Fruit fly (Drosophila melanogaster): ENCODE results near the gene nac.

Gene nac

DNA sequence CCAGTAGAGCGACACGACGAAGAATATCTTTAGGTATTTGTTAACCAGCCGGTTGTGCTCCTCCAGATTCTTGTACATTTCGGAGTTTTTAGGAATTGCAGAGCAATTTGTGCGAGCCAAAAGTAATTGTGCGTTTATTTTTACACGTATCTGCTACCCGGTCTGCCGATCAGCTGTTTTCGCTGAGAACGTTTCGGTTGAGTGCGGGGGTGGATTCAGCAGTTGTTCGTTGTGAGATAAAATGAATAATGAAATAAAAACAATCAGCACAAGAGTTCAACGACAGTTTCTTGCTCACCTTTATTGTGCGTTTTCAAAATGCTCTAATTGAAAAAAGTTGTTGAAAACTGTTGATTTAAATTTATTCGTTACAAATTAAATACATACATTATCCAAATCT lies at the start of gene nac:
Gene nac, minus strand, starts transcription at position 176 of the 400 bp plus-strand sequence.
- TF ChIP-seq Myc (optimal IDR thresholded peaks at IDR 0.05) (no peak), psq (optimal IDR thresholded peaks at IDR 0.05) (no peak), ttk (optimal IDR thresholded peaks at IDR 0.05) (no peak), insv (optimal IDR thresholded peaks at IDR 0.05) (no peak), Sin3A (optimal IDR thresholded peaks at IDR 0.05) (no peak), h (optimal IDR thresholded peaks at IDR 0.05) (no peak)

dm6 chr3R:8352961-8353728 lies 49.3 kb upstream of the nac start:
- TF ChIP-seq ttk (optimal IDR thresholded peaks at IDR 0.05) (no peak), psq (optimal IDR thresholded peaks at IDR 0.05) (no peak), h (optimal IDR thresholded peaks at IDR 0.05) (no peak), Myc (optimal IDR thresholded peaks at IDR 0.05) (no peak), Sin3A (optimal IDR thresholded peaks at IDR 0.05) (no peak), insv (optimal IDR thresholded peaks at IDR 0.05) (no peak)

- TF ChIP-seq h (optimal IDR thresholded peaks at IDR 0.05): no peak
- no peak for TF ChIP-seq psq (optimal IDR thresholded peaks at IDR 0.05)
- no peak for TF ChIP-seq insv (optimal IDR thresholded peaks at IDR 0.05)
- TF ChIP-seq Sin3A (optimal IDR thresholded peaks at IDR 0.05): no peak
- no peak for TF ChIP-seq Myc (optimal IDR thresholded peaks at IDR 0.05)
- no peak for TF ChIP-seq ttk (optimal IDR thresholded peaks at IDR 0.05)
Measured at dm6 chr3R:8349449-8350115, 45.8 kb upstream of the nac start, which contains the start of gene Atg13. Gene Atg13, plus strand, starts transcription at chr3R:8349815.

DNA sequence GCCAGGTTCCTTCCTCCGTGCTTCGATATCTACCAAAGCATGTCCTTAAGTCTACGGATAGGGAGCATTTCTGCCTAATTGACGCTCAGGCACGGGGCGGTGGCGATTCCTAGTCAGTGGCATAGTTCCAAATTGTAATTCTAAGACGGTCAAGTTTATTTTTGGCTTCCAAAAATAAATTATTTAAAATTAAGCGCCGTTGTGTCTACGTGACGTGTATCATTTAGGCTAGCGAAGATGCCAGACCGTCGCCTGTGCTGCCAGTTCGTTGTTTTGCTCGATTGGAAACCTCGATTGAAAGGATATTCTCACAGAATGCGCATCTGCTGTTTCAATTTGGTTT lies 45.3 kb upstream of the nac start:
- no peak for TF ChIP-seq psq (optimal IDR thresholded peaks at IDR 0.05)
- no peak for TF ChIP-seq insv (optimal IDR thresholded peaks at IDR 0.05)
- no peak for TF ChIP-seq h (optimal IDR thresholded peaks at IDR 0.05)
- TF ChIP-seq Sin3A (optimal IDR thresholded peaks at IDR 0.05): no peak
- no peak for TF ChIP-seq Myc (optimal IDR thresholded peaks at IDR 0.05)
- no peak for TF ChIP-seq ttk (optimal IDR thresholded peaks at IDR 0.05)

DNA sequence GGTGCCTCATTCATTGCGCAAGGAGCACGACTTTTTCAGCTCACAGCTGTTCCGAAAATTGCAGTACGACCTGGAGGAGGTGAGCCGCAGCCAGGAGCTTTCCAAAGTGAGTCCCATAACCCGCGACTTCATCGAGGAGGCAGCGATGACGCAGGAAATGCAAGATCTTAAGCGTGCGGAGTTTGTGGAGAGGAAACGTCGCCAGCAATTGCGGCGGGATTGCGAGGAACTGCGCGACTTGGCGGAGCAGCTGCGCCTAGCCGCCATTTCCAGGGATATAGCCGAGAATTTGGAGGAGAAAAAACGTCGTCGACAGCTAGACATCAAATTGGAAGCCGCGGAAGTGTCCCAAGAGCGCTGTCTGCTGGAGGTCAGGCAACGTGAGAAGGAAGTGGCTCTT lies 44.0 kb upstream of the nac start:
- TF ChIP-seq Myc (optimal IDR thresholded peaks at IDR 0.05): no peak
- TF ChIP-seq h (optimal IDR thresholded peaks at IDR 0.05): no peak
- TF ChIP-seq ttk (optimal IDR thresholded peaks at IDR 0.05): no peak
- no peak for TF ChIP-seq Sin3A (optimal IDR thresholded peaks at IDR 0.05)
- TF ChIP-seq insv (optimal IDR thresholded peaks at IDR 0.05): no peak
- TF ChIP-seq psq (optimal IDR thresholded peaks at IDR 0.05): no peak

dm6 chr3R:8347279-8347678 lies 43.5 kb upstream of the nac start, which contains the start of gene CG7352:
Gene CG7352, plus strand, starts transcription at chr3R:8347579.
- TF ChIP-seq insv (optimal IDR thresholded peaks at IDR 0.05) (no peak), Sin3A (optimal IDR thresholded peaks at IDR 0.05) (no peak), h (optimal IDR thresholded peaks at IDR 0.05) (no peak), ttk (optimal IDR thresholded peaks at IDR 0.05) (no peak), Myc (optimal IDR thresholded peaks at IDR 0.05) (no peak), psq (optimal IDR thresholded peaks at IDR 0.05) (no peak)

DNA sequence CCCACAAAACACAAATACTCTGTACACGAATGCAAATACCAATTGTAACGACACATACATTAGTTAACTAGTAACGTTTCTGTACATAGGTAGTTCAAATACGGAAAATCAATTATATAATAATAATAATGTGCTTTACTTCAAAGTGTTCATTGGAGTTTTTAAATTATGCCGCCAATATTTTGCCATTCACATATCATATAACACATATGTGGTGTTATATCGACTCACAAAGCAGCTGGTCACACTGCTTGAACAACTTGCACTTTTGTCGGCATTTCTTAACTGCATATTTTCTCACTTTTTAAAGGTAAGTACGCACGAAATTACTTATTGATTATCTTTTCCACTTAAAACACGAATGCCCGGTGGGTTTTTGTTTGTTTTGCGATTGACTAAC lies 40.4 kb upstream of the nac start, which contains the start of gene DppIII:
Gene DppIII, plus strand, starts transcription at position 227 of the 400 bp plus-strand sequence.
- TF ChIP-seq Sin3A (optimal IDR thresholded peaks at IDR 0.05) (no peak), insv (optimal IDR thresholded peaks at IDR 0.05) (no peak), ttk (optimal IDR thresholded peaks at IDR 0.05) (no peak), Myc (optimal IDR thresholded peaks at IDR 0.05) (no peak)

DNA sequence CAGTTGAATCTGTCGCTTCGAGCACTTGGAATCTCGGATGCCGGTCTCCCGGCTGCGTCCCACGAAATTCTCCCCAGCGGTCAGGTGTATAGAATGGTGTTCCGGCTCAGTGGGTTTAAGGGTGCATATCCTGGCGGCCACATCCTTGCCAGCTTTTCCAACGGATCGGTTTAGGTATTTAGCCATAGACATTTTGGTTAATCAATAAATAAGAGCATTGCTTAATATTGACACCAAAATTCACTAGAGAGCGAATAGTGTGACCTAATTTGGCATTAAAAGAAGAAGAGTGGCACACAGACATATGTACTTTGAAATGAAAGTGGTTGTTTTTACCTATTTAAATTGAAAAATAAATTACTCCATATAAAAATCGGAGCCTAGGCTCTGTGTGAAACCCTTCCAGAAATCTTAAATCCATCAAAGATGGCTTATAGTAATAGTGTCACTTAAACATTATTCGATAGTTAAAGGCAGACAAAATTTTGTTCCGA lies 39.5 kb upstream of the nac start, which contains the start of the genes PNKP and COX7AL:
Gene PNKP, minus strand, starts transcription at position 266 of the 494 bp plus-strand sequence.
Gene COX7AL, plus strand, starts transcription at position 419 of the 494 bp plus-strand sequence.
- no peak for TF ChIP-seq ttk (optimal IDR thresholded peaks at IDR 0.05)
- no peak for TF ChIP-seq Myc (optimal IDR thresholded peaks at IDR 0.05)
- TF ChIP-seq insv (optimal IDR thresholded peaks at IDR 0.05): no peak
- no peak for TF ChIP-seq psq (optimal IDR thresholded peaks at IDR 0.05)
- TF ChIP-seq h (optimal IDR thresholded peaks at IDR 0.05): no peak
- TF ChIP-seq Sin3A (optimal IDR thresholded peaks at IDR 0.05): no peak

DNA sequence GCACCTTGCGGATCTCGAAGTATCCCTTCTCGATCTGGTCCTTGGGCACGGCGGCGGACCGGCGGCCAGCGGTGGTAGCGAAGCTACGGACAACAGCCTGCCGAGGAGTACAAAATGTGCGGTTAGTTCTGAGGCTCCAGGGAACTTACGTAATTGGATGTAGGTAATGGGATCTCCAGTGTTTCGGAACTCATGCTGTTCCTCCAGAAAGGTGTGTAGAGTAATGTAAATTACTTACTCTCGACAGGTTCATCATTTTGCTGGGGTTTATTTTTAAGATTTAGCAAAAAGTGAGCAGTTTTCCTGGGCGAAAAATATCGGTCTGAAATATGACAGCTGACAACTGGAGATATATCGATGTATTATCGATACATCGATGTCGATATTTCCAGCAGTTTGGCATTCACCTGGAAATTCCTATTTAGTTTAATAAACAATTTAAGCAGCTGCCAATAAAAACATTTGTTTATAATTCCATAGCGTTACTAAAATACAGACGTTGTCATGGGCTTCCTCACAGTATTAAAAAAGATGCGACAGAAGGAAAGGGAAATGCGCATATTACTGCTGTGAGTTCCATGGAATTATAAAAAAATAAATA lies 37.0 kb upstream of the nac start, which contains the start of the genes COX7A and Arl2:
Gene COX7A, minus strand, starts transcription at position 369 of the 601 bp plus-strand sequence.
Gene Arl2, plus strand, starts transcription at position 426 of the 601 bp plus-strand sequence.
- no peak for TF ChIP-seq Sin3A (optimal IDR thresholded peaks at IDR 0.05)
- no peak for TF ChIP-seq psq (optimal IDR thresholded peaks at IDR 0.05)
- TF ChIP-seq h (optimal IDR thresholded peaks at IDR 0.05): no peak
- no peak for TF ChIP-seq insv (optimal IDR thresholded peaks at IDR 0.05)
- TF ChIP-seq Myc (optimal IDR thresholded peaks at IDR 0.05): no peak
- no peak for TF ChIP-seq ttk (optimal IDR thresholded peaks at IDR 0.05)

- no peak for TF ChIP-seq h (optimal IDR thresholded peaks at IDR 0.05)
Measured at dm6 chr3R:8336012-8336567, 32.3 kb upstream of the nac start.

dm6 chr3R:8334982-8335381 lies 31.2 kb upstream of the nac start:
- TF ChIP-seq Myc (optimal IDR thresholded peaks at IDR 0.05): no peak

DNA sequence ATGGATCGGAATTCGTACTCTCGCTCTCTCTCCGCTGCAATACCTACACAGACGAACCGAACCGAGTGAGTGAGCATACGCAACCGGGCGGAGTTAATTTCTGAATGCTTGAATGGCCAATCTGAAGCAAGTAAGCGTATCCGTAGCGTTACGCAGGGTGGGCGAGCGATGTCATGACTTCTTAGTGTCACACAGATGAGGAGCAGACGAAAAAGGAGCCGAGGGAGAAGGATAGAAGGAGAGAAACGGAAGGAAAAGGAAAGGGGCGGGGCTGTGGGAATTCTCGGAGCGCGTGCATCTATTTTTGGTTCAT lies 30.6 kb upstream of the nac start:
- no peak for TF ChIP-seq Sin3A (optimal IDR thresholded peaks at IDR 0.05)
- TF ChIP-seq ttk (optimal IDR thresholded peaks at IDR 0.05): no peak
- TF ChIP-seq psq (optimal IDR thresholded peaks at IDR 0.05): no peak
- TF ChIP-seq h (optimal IDR thresholded peaks at IDR 0.05): no peak
- TF ChIP-seq insv (optimal IDR thresholded peaks at IDR 0.05): no peak
- no peak for TF ChIP-seq Myc (optimal IDR thresholded peaks at IDR 0.05)

Measured in Kc167 (cell line).